Worm (Caenorhabditis elegans) whole organism, mixed stage, embryonic: ENCODE data around the gene C08E8.5.

ENCODE experiments used
- bed-3 ChIP-seq: fragments of 200-800 bp; sonication (Bioruptor generic); optimal IDR thresholded peaks from 3 replicates; lab custom pipeline; 2018; ENCODE audit warnings: mild to moderate bottlenecking, missing genetic modification characterization, moderate library complexity, missing compliant biosample characterization
- blmp-1 ChIP-seq: fragments of 150-350 bp; optimal IDR thresholded peaks from 2 replicates; lab custom pipeline; 2014; ENCODE audit warnings: missing biosample characterization, missing genetic modification characterization
- drap-1 ChIP-seq: fragments of 200-800 bp; sonication (Bioruptor generic); optimal IDR thresholded peaks from 3 replicates; lab custom pipeline; 2018; ENCODE audit warnings: mild to moderate bottlenecking, missing genetic modification characterization, missing compliant biosample characterization
- elt-1 ChIP-seq: sonication (generic microtip); optimal IDR thresholded peaks from 2 replicates; lab custom pipeline; 2017; ENCODE audit warnings: missing genetic modification characterization, mild to moderate bottlenecking, missing compliant biosample characterization, antibody characterized with exemption, moderate library complexity, borderline replicate concordance; ENCODE audit not compliant: insufficient read depth
- pha-4 ChIP-seq: fragments of 150-350 bp; optimal IDR thresholded peaks from 2 replicates; lab custom pipeline; 2018; ENCODE audit warnings: missing biosample characterization, missing genetic modification reagents, missing genetic modification characterization
- ztf-11 ChIP-seq: fragments of 150-350 bp; optimal IDR thresholded peaks from 2 replicates; lab custom pipeline; 2014; ENCODE audit warnings: missing biosample characterization, missing genetic modification characterization

ce11 chrV:18371579-18371978 lies 11.8 kb upstream of the C08E8.5 start, which contains the start of gene C08E8.4:
- TF ChIP-seq drap-1 = no peak
- no peak for TF ChIP-seq bed-3
- no peak for TF ChIP-seq blmp-1 (tag; lab: Kevin White, UChicago)
- no peak for TF ChIP-seq elt-1 (tag; lab: Kevin White, UChicago)
- no peak for TF ChIP-seq ztf-11 (tag; lab: Kevin White, UChicago)
- no peak for TF ChIP-seq pha-4
